Worm (Caenorhabditis elegans) whole organism, young adult: Measurements from ENCODE around the gene rgr-1.
A peak's percentile ranks its signal among the peaks of the same experiment; 100 is the strongest.

Experiments used
- B0019.2 ChIP-seq: fragments of 200-800 bp; sonication (Bioruptor generic); conservative IDR thresholded peaks from 2 replicates; pipeline ENCODE4 v1.3.6; 2022; ENCODE audit warnings: missing genetic modification reagents, missing genetic modification characterization, missing compliant biosample characterization
- B0336.3 ChIP-seq: fragments of 200-800 bp; sonication (Bioruptor generic); IDR thresholded peaks from 2 replicates; pipeline ENCODE4 v1.3.6; 2022; ENCODE audit warnings: missing genetic modification characterization, missing compliant biosample characterization
- C17E4.6 ChIP-seq: fragments of 200-800 bp; sonication (Bioruptor generic); IDR thresholded peaks from 2 replicates; pipeline ENCODE4 v1.3.6; 2022; ENCODE audit warnings: missing genetic modification reagents, missing genetic modification characterization, missing compliant biosample characterization
- F23B12.7 ChIP-seq: sonication (generic microtip); optimal IDR thresholded peaks from 2 replicates; lab custom pipeline; 2017; ENCODE audit warnings: missing genetic modification characterization, mild to moderate bottlenecking, missing compliant biosample characterization, antibody characterized with exemption, moderate library complexity; ENCODE audit not compliant: insufficient read depth
- F52B5.7 ChIP-seq: sonication (generic microtip); optimal IDR thresholded peaks from 2 replicates; lab custom pipeline; 2016; ENCODE audit warnings: mild to moderate bottlenecking, missing genetic modification characterization, missing compliant biosample characterization
- Y53F4B.3 ChIP-seq: fragments of 200-800 bp; sonication (Bioruptor generic); IDR thresholded peaks from 2 replicates; pipeline ENCODE4 v1.3.6; 2022; ENCODE audit warnings: missing genetic modification reagents, missing genetic modification characterization, missing compliant biosample characterization
- aptf-2 ChIP-seq: fragments of 200-800 bp; sonication (Bioruptor generic); conservative IDR thresholded peaks from 2 replicates; pipeline ENCODE4 v1.3.6; 2022; ENCODE audit warnings: missing genetic modification reagents, missing genetic modification characterization, missing compliant biosample characterization
- atf-7 ChIP-seq: sonication (generic microtip); optimal IDR thresholded peaks from 2 replicates; lab custom pipeline; 2017; ENCODE audit warnings: mild to moderate bottlenecking, missing genetic modification characterization, missing compliant biosample characterization
- attf-5 ChIP-seq: fragments of 200-800 bp; sonication (Bioruptor generic); optimal IDR thresholded peaks from 2 replicates; lab custom pipeline; 2018; ENCODE audit warnings: mild to moderate bottlenecking, missing genetic modification characterization, missing compliant biosample characterization
- bed-1 ChIP-seq: fragments of 200-800 bp; sonication (Bioruptor generic); IDR thresholded peaks from 2 replicates; pipeline ENCODE4 v1.3.6; 2022; ENCODE audit warnings: missing genetic modification reagents, missing genetic modification characterization, missing compliant biosample characterization
- cebp-1 ChIP-seq, 2 experiments: fragments of 200-800 bp in 1 of 2; sonication (Bioruptor generic) in 1 of 2; sonication (generic microtip) in 1 of 2; IDR thresholded peaks in 1 of 2; optimal IDR thresholded peaks in 1 of 2; 2 replicates each; pipeline versions ENCODE4 v1.3.6 to Lab custom; 2017 to 2022; ENCODE audit warnings: missing compliant biosample characterization in 2 of 2, missing genetic modification characterization in 2 of 2, mild to moderate bottlenecking in 1 of 2, missing genetic modification reagents in 1 of 2, moderate library complexity in 1 of 2
- ceh-100 ChIP-seq: fragments of 200-800 bp; sonication (Bioruptor generic); IDR thresholded peaks from 2 replicates; pipeline ENCODE4 v1.3.6; 2022; ENCODE audit warnings: missing genetic modification reagents, missing genetic modification characterization, missing compliant biosample characterization
- ceh-27 ChIP-seq: fragments of 200-800 bp; sonication (Bioruptor generic); optimal IDR thresholded peaks from 2 replicates; lab custom pipeline; 2018; ENCODE audit warnings: mild to moderate bottlenecking, missing genetic modification characterization, moderate library complexity, missing compliant biosample characterization
- ceh-79 ChIP-seq: sonication (generic microtip); optimal IDR thresholded peaks from 2 replicates; lab custom pipeline; 2017; ENCODE audit warnings: mild to moderate bottlenecking, missing genetic modification characterization, missing compliant biosample characterization
- ceh-91 ChIP-seq: fragments of 200-800 bp; sonication (Bioruptor generic); IDR thresholded peaks from 2 replicates; pipeline ENCODE4 v1.3.6; 2022; ENCODE audit warnings: missing genetic modification reagents, missing genetic modification characterization, missing compliant biosample characterization
- dox-1 ChIP-seq: fragments of 200-800 bp; sonication (Bioruptor generic); IDR thresholded peaks from 2 replicates; pipeline ENCODE4 v1.3.6; 2022; ENCODE audit warnings: missing genetic modification reagents, missing genetic modification characterization, missing compliant biosample characterization
- efl-1 ChIP-seq: fragments of 150-350 bp; optimal IDR thresholded peaks from 2 replicates; lab custom pipeline; 2014; ENCODE audit warnings: missing biosample characterization, missing genetic modification reagents, missing genetic modification characterization
- egl-18 ChIP-seq: fragments of 200-800 bp; sonication (Bioruptor generic); IDR thresholded peaks from 2 replicates; pipeline ENCODE4 v1.3.6; 2022; ENCODE audit warnings: missing genetic modification reagents, missing genetic modification characterization, missing compliant biosample characterization
- egl-44 ChIP-seq: fragments of 200-800 bp; sonication (Bioruptor generic); IDR thresholded peaks from 2 replicates; pipeline ENCODE4 v1.3.6; 2022; ENCODE audit warnings: missing genetic modification reagents, missing genetic modification characterization, missing compliant biosample characterization
- ekl-4 ChIP-seq: fragments of 200-800 bp; sonication (Bioruptor generic); IDR thresholded peaks from 2 replicates; pipeline ENCODE4 v1.3.6; 2022; ENCODE audit warnings: missing genetic modification reagents, missing genetic modification characterization, missing compliant biosample characterization
- fkh-3 ChIP-seq: sonication (generic microtip); optimal IDR thresholded peaks from 2 replicates; lab custom pipeline; 2016; ENCODE audit warnings: mild to moderate bottlenecking, missing genetic modification characterization, missing compliant biosample characterization
- gei-17 ChIP-seq: fragments of 200-800 bp; sonication (Bioruptor generic); optimal IDR thresholded peaks from 2 replicates; lab custom pipeline; 2018; ENCODE audit warnings: mild to moderate bottlenecking, missing genetic modification characterization, missing compliant biosample characterization
- hsf-1 ChIP-seq: fragments of 200-800 bp; sonication (Bioruptor generic); IDR thresholded peaks from 2 replicates; pipeline ENCODE4 v1.3.6; 2022; ENCODE audit warnings: missing genetic modification reagents, missing genetic modification characterization, missing compliant biosample characterization
- lin-26 ChIP-seq: fragments of 200-800 bp; sonication (Bioruptor generic); IDR thresholded peaks from 2 replicates; pipeline ENCODE4 v1.3.6; 2022; ENCODE audit warnings: missing genetic modification reagents, missing genetic modification characterization, missing compliant biosample characterization
- lin-54 ChIP-seq: fragments of 200-800 bp; sonication (Bioruptor generic); optimal IDR thresholded peaks from 2 replicates; lab custom pipeline; 2018; ENCODE audit warnings: mild to moderate bottlenecking, missing genetic modification characterization, missing compliant biosample characterization
- lsl-1 ChIP-seq: fragments of 200-800 bp; sonication (Bioruptor generic); optimal IDR thresholded peaks from 2 replicates; lab custom pipeline; 2018; ENCODE audit warnings: mild to moderate bottlenecking, missing genetic modification characterization, moderate library complexity, missing compliant biosample characterization
- madf-10 ChIP-seq: sonication (generic microtip); optimal IDR thresholded peaks from 2 replicates; lab custom pipeline; 2016; ENCODE audit warnings: mild to moderate bottlenecking, missing genetic modification characterization, missing compliant biosample characterization
- madf-3 ChIP-seq: fragments of 200-800 bp; sonication (Bioruptor generic); IDR thresholded peaks from 2 replicates; pipeline ENCODE4 v1.3.6; 2022; ENCODE audit warnings: missing genetic modification reagents, missing genetic modification characterization, missing compliant biosample characterization
- madf-6 ChIP-seq: fragments of 200-800 bp; sonication (Bioruptor generic); IDR thresholded peaks from 2 replicates; pipeline ENCODE4 v1.3.6; 2022; ENCODE audit warnings: missing genetic modification reagents, missing genetic modification characterization, missing compliant biosample characterization
- madf-8 ChIP-seq: fragments of 200-800 bp; sonication (Bioruptor generic); conservative IDR thresholded peaks from 2 replicates; pipeline ENCODE4 v1.3.6; 2022; ENCODE audit warnings: missing genetic modification reagents, missing genetic modification characterization, missing compliant biosample characterization
- mes-4 ChIP-seq: sonication (generic microtip); optimal IDR thresholded peaks from 2 replicates; lab custom pipeline; 2016; ENCODE audit warnings: missing genotype, missing genetic modification characterization, missing compliant biosample characterization
- mxl-1 ChIP-seq: sonication (generic microtip); optimal IDR thresholded peaks from 2 replicates; lab custom pipeline; 2016; ENCODE audit warnings: missing genetic modification characterization, missing compliant biosample characterization
- nfya-2 ChIP-seq: fragments of 200-800 bp; sonication (Bioruptor generic); IDR thresholded peaks from 2 replicates; pipeline ENCODE4 v1.3.6; 2022; ENCODE audit warnings: missing genetic modification reagents, missing genetic modification characterization, missing compliant biosample characterization
- nfyb-1 ChIP-seq: fragments of 200-800 bp; sonication (Bioruptor generic); IDR thresholded peaks from 2 replicates; pipeline ENCODE4 v1.3.6; 2022; ENCODE audit warnings: missing genetic modification reagents, missing genetic modification characterization, missing compliant biosample characterization
- pbrm-1 ChIP-seq: fragments of 200-800 bp; sonication (Bioruptor generic); IDR thresholded peaks from 2 replicates; pipeline ENCODE4 v1.3.6; 2022; ENCODE audit warnings: missing genetic modification reagents, missing genetic modification characterization, missing compliant biosample characterization
- repo-1 ChIP-seq: sonication (generic microtip); optimal IDR thresholded peaks from 2 replicates; lab custom pipeline; 2017; ENCODE audit warnings: mild to moderate bottlenecking, missing genetic modification characterization, missing compliant biosample characterization
- sea-2 ChIP-seq: fragments of 200-800 bp; sonication (Bioruptor generic); IDR thresholded peaks from 2 replicates; pipeline ENCODE4 v1.3.6; 2022; ENCODE audit warnings: missing genetic modification characterization, missing compliant biosample characterization
- snpc-1.1 ChIP-seq: sonication (generic microtip); optimal IDR thresholded peaks from 2 replicates; lab custom pipeline; 2017; ENCODE audit warnings: missing genetic modification characterization, mild to moderate bottlenecking, missing compliant biosample characterization, antibody characterized with exemption, moderate library complexity, missing genotype, missing genetic modification reagents; ENCODE audit not compliant: insufficient read depth
- snpc-1.3 ChIP-seq: sonication (generic microtip); optimal IDR thresholded peaks from 2 replicates; lab custom pipeline; 2017; ENCODE audit warnings: missing genetic modification characterization, mild to moderate bottlenecking, missing compliant biosample characterization, antibody characterized with exemption, moderate library complexity, missing genotype, missing genetic modification reagents; ENCODE audit not compliant: insufficient read depth
- tbp1 ChIP-seq: fragments of 200-800 bp; sonication (Bioruptor generic); optimal IDR thresholded peaks from 2 replicates; lab custom pipeline; 2018; ENCODE audit warnings: mild to moderate bottlenecking, missing genetic modification characterization, missing compliant biosample characterization
- tbx-9 ChIP-seq: sonication (generic microtip); optimal IDR thresholded peaks from 2 replicates; lab custom pipeline; 2016; ENCODE audit warnings: borderline replicate concordance, missing genetic modification characterization, inconsistent platforms, missing compliant biosample characterization
- xnd-1 ChIP-seq: sonication (generic microtip); optimal IDR thresholded peaks from 2 replicates; lab custom pipeline; 2016; ENCODE audit warnings: missing genotype, missing genetic modification reagents, missing genetic modification characterization, missing compliant biosample characterization
- ztf-18 ChIP-seq: sonication (generic microtip); optimal IDR thresholded peaks from 2 replicates; lab custom pipeline; 2016; ENCODE audit warnings: missing genotype, mild to moderate bottlenecking, missing genetic modification characterization, missing compliant biosample characterization
- ztf-26 ChIP-seq: sonication (generic microtip); optimal IDR thresholded peaks from 2 replicates; lab custom pipeline; 2017; ENCODE audit warnings: missing genetic modification characterization, missing compliant biosample characterization

rgr-1 gene

ce11 chrIII:9442846-9443245, 49.3 kb downstream of the rgr-1 start:
- 0 out of 2 replicates have a peak, but pooled peaks have one; percentile 35 for TF ChIP-seq nfya-2 (GFP tag; lab: Robert Waterston, UW)
- no peak for TF ChIP-seq snpc-1.1 (tag; lab: Kevin White, UChicago)
- TF ChIP-seq xnd-1 (tag; lab: Kevin White, UChicago) = no peak
- no peak for TF ChIP-seq ceh-91 (GFP tag; lab: Robert Waterston, UW)
- no peak for TF ChIP-seq bed-1 (GFP tag; lab: Robert Waterston, UW)
- peak; percentile 57; the same call in 1 of the 2 replicates for TF ChIP-seq lin-26
- TF ChIP-seq madf-6 (GFP tag; lab: Robert Waterston, UW) = peak; percentile 74
- no peak for TF ChIP-seq tbx-9 (tag; lab: Kevin White, UChicago)
- no peak for TF ChIP-seq mes-4 (tag; lab: Kevin White, UChicago)
- TF ChIP-seq ztf-26 (tag; lab: Kevin White, UChicago) = no peak
- peak; percentile 48 for TF ChIP-seq ztf-18 (tag; lab: Kevin White, UChicago)
- TF ChIP-seq nfyb-1 = peak; percentile 45; the same call in 1 of the 2 replicates
- TF ChIP-seq ceh-79 (tag; lab: Kevin White, UChicago) = peak; percentile 45
- peak; percentile 19; the same call in 1 of the 2 replicates for TF ChIP-seq madf-8 (GFP tag; lab: Robert Waterston, UW)
- TF ChIP-seq fkh-3 (tag; lab: Kevin White, UChicago) = no peak
- peak; percentile 39 for TF ChIP-seq snpc-1.3 (tag; lab: Kevin White, UChicago)
- TF ChIP-seq ekl-4 = peak; percentile 30; the same call in 1 of the 2 replicates
- TF ChIP-seq gei-17 (GFP tag; lab: Kevin White, UChicago) = no peak
- peak; percentile 37 for TF ChIP-seq lin-54
- TF ChIP-seq atf-7 = peak; percentile 45
- TF ChIP-seq hsf-1 = 0 out of 2 replicates have a peak, but pooled peaks have one; percentile 34
- no peak for TF ChIP-seq sea-2 (GFP tag; lab: Robert Waterston, UW)
- TF ChIP-seq tbp1 (GFP tag; lab: Kevin White, UChicago) = peak; percentile 0
- TF ChIP-seq B0336.3 = peak; percentile 38
- 0 out of 2 replicates have a peak, but pooled peaks have one; percentile 33 for TF ChIP-seq madf-3 (GFP tag; lab: Robert Waterston, UW)
- TF ChIP-seq, all 124 proteins: peak for 15

ce11 chrIII:9443417-9444027, 50.0 kb downstream of the rgr-1 start, which contains the start of gene pir-2:
Gene pir-2 (minus strand): TSS chrIII:9443634.
- TF ChIP-seq dox-1 (peak; percentile 72), ztf-18 (tag; lab: Kevin White, UChicago) (peak; percentile 46), pbrm-1 (GFP tag; lab: Robert Waterston, UW) (peak; percentile 79), attf-5 (GFP tag; lab: Kevin White, UChicago) (peak; percentile 84), efl-1 (peak; percentile 90), F52B5.7 (tag; lab: Kevin White, UChicago) (no peak), aptf-2 (0 out of 2 replicates have a peak, but pooled peaks have one; percentile 36), C17E4.6 (GFP tag; lab: Robert Waterston, UW) (0 out of 2 replicates have a peak, but pooled peaks have one; percentile 10), lin-26 (no peak), ceh-100 (GFP tag; lab: Robert Waterston, UW) (0 out of 2 replicates have a peak, but pooled peaks have one; percentile 20), madf-6 (GFP tag; lab: Robert Waterston, UW) (peak; percentile 85), repo-1 (tag; lab: Kevin White, UChicago) (no peak), madf-3 (GFP tag; lab: Robert Waterston, UW) (0 out of 2 replicates have a peak, but pooled peaks have one; percentile 49), ceh-91 (GFP tag; lab: Robert Waterston, UW) (peak; percentile 73), B0019.2 (0 out of 2 replicates have a peak, but pooled peaks have one; percentile 27), bed-1 (GFP tag; lab: Robert Waterston, UW) (no peak), F23B12.7 (tag; lab: Kevin White, UChicago) (peak; percentile 23), madf-10 (tag; lab: Kevin White, UChicago) (no peak), egl-18 (GFP tag; lab: Robert Waterston, UW) (no peak), lsl-1 (peak; percentile 52), ceh-27 (GFP tag; lab: Kevin White, UChicago) (peak; percentile 70), Y53F4B.3 (GFP tag; lab: Robert Waterston, UW) (no peak), egl-44 (GFP tag; lab: Robert Waterston, UW) (no peak), cebp-1 (GFP tag; IDR thresholded peaks at IDR 0.05; lab: Robert Waterston, UW) (no peak), cebp-1 (tag; optimal IDR thresholded peaks at IDR 0.05; lab: Kevin White, UChicago) (peak; percentile 72), lin-54 (peak; percentile 90), mxl-1 (tag; lab: Kevin White, UChicago) (no peak)
